Fruit fly (Drosophila melanogaster) whole organism, pupa: ENCODE measurements around the gene Chchd3.

Experiments used
- CG10348 ChIP-seq: fragments of 200-800 bp; sonication (Bioruptor generic); IDR thresholded peaks from 2 replicates; pipeline ENCODE4 v1.3.6; 2022; ENCODE audit warnings: missing biosample characterization, missing genetic modification characterization
- CG12605 ChIP-seq: fragments of 200-800 bp; sonication (Bioruptor generic); IDR thresholded peaks from 2 replicates; pipeline ENCODE4 v1.3.6; 2022; ENCODE audit warnings: missing biosample characterization, missing genetic modification characterization
- CG13204 ChIP-seq: fragments of 200-800 bp; sonication (Bioruptor generic); optimal IDR thresholded peaks from 2 replicates; lab custom pipeline; 2018; ENCODE audit warnings: missing biosample characterization, mild to moderate bottlenecking, missing genetic modification characterization, moderate library complexity
- CG14655 ChIP-seq: fragments of 200-800 bp; sonication (Bioruptor generic); optimal IDR thresholded peaks from 3 replicates; lab custom pipeline; 2017; ENCODE audit warnings: mild to moderate bottlenecking, missing biosample characterization, missing genetic modification reagents, missing genetic modification characterization
- CG15710 ChIP-seq: fragments of 200-800 bp; sonication (Bioruptor generic); optimal IDR thresholded peaks from 2 replicates; lab custom pipeline; 2018; ENCODE audit warnings: missing biosample characterization, mild to moderate bottlenecking, missing genetic modification characterization, moderate library complexity
- CG17806 ChIP-seq: fragments of 200-800 bp; sonication (Bioruptor generic); optimal IDR thresholded peaks from 2 replicates; lab custom pipeline; 2018; ENCODE audit warnings: missing biosample characterization, mild to moderate bottlenecking, missing genetic modification characterization, moderate library complexity
- CG32121 ChIP-seq: fragments of 200-800 bp; sonication (Bioruptor generic); IDR thresholded peaks from 2 replicates; pipeline ENCODE4 v1.3.6; 2022; ENCODE audit warnings: missing biosample characterization, missing genetic modification characterization
- CG34367 ChIP-seq: fragments of 200-800 bp; sonication (Bioruptor generic); optimal IDR thresholded peaks from 2 replicates; lab custom pipeline; 2018; ENCODE audit warnings: missing biosample characterization, mild to moderate bottlenecking, missing genetic modification characterization
- CG4496 ChIP-seq: fragments of 200-800 bp; sonication (Bioruptor generic); IDR thresholded peaks from 3 replicates; pipeline ENCODE4 v1.3.6; 2022; ENCODE audit warnings: missing biosample characterization, missing genetic modification characterization
- CG8159 ChIP-seq: fragments of 200-800 bp; sonication (Bioruptor generic); optimal IDR thresholded peaks from 3 replicates; lab custom pipeline; 2018; ENCODE audit warnings: missing biosample characterization, mild to moderate bottlenecking, missing genetic modification characterization, moderate library complexity
- CG8301 ChIP-seq: fragments of 200-800 bp; sonication (Bioruptor generic); optimal IDR thresholded peaks from 2 replicates; lab custom pipeline; 2018; ENCODE audit warnings: missing biosample characterization, mild to moderate bottlenecking, missing genetic modification characterization
- CG9948 ChIP-seq: fragments of 200-800 bp; sonication (Bioruptor generic); optimal IDR thresholded peaks from 2 replicates; lab custom pipeline; 2018; ENCODE audit warnings: missing biosample characterization, mild to moderate bottlenecking, missing genetic modification characterization, moderate library complexity
- D1 ChIP-seq: fragments of 200-800 bp; sonication (Bioruptor generic); optimal IDR thresholded peaks from 2 replicates; lab custom pipeline; 2018; ENCODE audit warnings: missing biosample characterization, mild to moderate bottlenecking, missing genetic modification characterization, moderate library complexity
- EcR ChIP-seq: fragments of 200-800 bp; sonication (Bioruptor generic); optimal IDR thresholded peaks from 3 replicates; lab custom pipeline; 2019; ENCODE audit warnings: missing biosample characterization, missing genetic modification characterization, mild to moderate bottlenecking, moderate library complexity, missing genetic modification reagents
- Ets98B ChIP-seq: fragments of 200-800 bp; sonication (Bioruptor generic); IDR thresholded peaks from 2 replicates; pipeline ENCODE4 v1.3.6; 2022; ENCODE audit warnings: missing biosample characterization, missing genetic modification characterization
- Pif1A ChIP-seq: fragments of 200-800 bp; sonication (Bioruptor generic); optimal IDR thresholded peaks from 3 replicates; lab custom pipeline; 2016; ENCODE audit warnings: missing biosample characterization, missing genetic modification characterization
- Pif1B ChIP-seq: fragments of 200-800 bp; sonication (Bioruptor generic); optimal IDR thresholded peaks from 3 replicates; lab custom pipeline; 2016; ENCODE audit warnings: missing biosample characterization, missing genetic modification characterization
- Snoo ChIP-seq: fragments of 200-800 bp; sonication (Bioruptor generic); optimal IDR thresholded peaks from 3 replicates; lab custom pipeline; 2017; ENCODE audit warnings: missing biosample characterization, mild to moderate bottlenecking, missing genetic modification characterization, inconsistent platforms
- fd96Ca ChIP-seq: fragments of 200-800 bp; sonication (Bioruptor generic); IDR thresholded peaks from 3 replicates; pipeline ENCODE4 v1.3.6; 2022; ENCODE audit warnings: missing biosample characterization, missing genetic modification characterization
- gl ChIP-seq: fragments of 200-800 bp; sonication (Bioruptor generic); optimal IDR thresholded peaks from 2 replicates; lab custom pipeline; 2018; ENCODE audit warnings: missing biosample characterization, mild to moderate bottlenecking, missing genetic modification characterization
- rn ChIP-seq: fragments of 200-800 bp; sonication (Bioruptor generic); IDR thresholded peaks from 2 replicates; pipeline ENCODE4 v1.3.6; 2022; ENCODE audit warnings: missing biosample characterization, missing genetic modification characterization

Gene Chchd3

DNA sequence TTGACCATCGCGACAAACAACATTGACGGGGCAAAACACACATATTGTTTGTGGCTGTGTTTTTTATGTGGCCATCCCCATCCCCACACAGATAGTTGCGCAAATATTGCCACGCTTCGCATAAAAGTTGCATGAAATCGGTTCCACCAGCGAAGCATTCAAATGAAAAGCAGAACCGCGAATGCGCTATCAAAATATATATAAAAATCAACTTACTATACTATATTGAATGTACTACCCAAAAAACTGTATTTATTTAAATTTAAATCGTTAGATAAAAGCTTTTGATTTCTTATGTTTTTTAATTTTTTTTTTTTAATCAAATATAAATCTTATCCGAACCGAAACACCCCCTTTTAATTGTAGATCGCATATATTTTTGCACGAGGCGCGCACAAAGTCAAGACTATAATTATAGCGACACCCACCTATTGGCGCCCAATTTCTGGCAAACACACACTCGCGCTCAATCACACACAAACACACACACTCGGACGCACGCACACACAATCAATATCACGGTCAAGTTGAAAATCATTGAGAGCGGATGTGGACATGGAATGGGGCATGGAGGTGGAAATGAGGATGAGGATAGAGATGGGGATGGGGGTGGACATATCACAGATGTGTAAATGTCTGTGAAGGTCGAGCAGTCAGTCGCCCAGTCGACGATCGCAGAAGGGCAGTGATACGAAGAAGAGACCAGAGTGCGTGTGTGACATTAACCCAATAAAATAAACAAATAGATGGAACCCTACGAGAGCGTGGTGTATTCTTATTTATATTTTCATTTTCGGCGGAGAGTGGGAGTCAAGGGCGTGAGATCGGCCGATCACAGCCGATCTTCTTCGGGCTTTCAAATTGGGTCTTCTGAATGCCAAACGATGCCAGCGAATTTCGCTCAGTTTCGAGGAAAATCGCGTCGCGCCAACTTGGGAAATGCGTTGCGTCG lies 15.0 kb downstream of the Chchd3 start, which contains the start of gene CanA1:
Gene CanA1 (plus strand): TSS at position 902 of the 952 bp plus-strand sequence.
- TF ChIP-seq fd96Ca (GFP tag; lab: Robert Waterston, UW) (0 out of 3 replicates have a peak, but pooled peaks have one; percentile 18), rn (GFP tag; lab: Robert Waterston, UW) (no peak)

- TF ChIP-seq CG32121 (no peak), Pif1B (GFP tag; lab: Kevin White, UChicago) (no peak), CG8159 (tag; lab: Kevin White, UChicago) (no peak), CG10348 (GFP tag; lab: Robert Waterston, UW) (no peak), CG13204 (GFP tag; lab: Kevin White, UChicago) (no peak)
These were observed 18.7 kb downstream of the Chchd3 start, which contains the start of gene CG33773 for dm6 chr3R:31035046-31035445. CG33773 (plus strand) TSS chr3R:31035346.

DNA sequence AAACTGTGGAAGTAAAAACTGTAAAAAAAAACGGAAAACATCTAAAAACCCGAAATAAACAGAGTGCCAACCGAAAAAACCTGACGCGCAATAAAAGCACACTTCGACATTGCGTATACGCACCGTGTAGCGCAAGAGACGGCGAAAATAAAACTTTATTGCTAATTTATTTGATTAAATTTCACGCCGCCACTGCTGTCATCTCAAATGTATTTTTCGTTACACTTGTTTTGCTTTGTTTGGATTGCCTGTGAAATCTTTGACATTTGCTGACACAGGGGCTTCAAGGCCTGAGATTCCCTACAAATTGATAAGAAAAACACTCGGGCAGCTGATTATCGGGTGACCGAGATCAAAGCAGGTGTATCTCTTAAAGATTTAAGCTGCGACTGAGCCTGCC lies 33.0 kb downstream of the Chchd3 start:
- TF ChIP-seq CG9948 (no peak), Pif1B (GFP tag; lab: Kevin White, UChicago) (no peak), Snoo (tag; lab: Kevin White, UChicago) (no peak), rn (GFP tag; lab: Robert Waterston, UW) (no peak), gl (tag; lab: Kevin White, UChicago) (no peak), CG8159 (tag; lab: Kevin White, UChicago) (no peak), CG14655 (GFP tag; lab: Kevin White, UChicago) (no peak), Ets98B (no peak), CG8301 (no peak), D1 (tag; lab: Kevin White, UChicago) (no peak), CG34367 (tag; lab: Kevin White, UChicago) (no peak), CG17806 (tag; lab: Kevin White, UChicago) (no peak), CG32121 (no peak), CG10348 (GFP tag; lab: Robert Waterston, UW) (no peak), CG13204 (GFP tag; lab: Kevin White, UChicago) (no peak), EcR (GFP tag; lab: Kevin White, UChicago) (no peak), Pif1A (no peak), CG12605 (GFP tag; lab: Robert Waterston, UW) (no peak)

- TF ChIP-seq rn (GFP tag; lab: Robert Waterston, UW) (no peak), CG8301 (no peak), CG4496 (GFP tag; lab: Robert Waterston, UW) (no peak; the same call in 2 of the 3 replicates), CG17806 (tag; lab: Kevin White, UChicago) (no peak), CG14655 (GFP tag; lab: Kevin White, UChicago) (no peak), EcR (GFP tag; lab: Kevin White, UChicago) (no peak), CG32121 (no peak), Pif1B (GFP tag; lab: Kevin White, UChicago) (no peak), CG34367 (tag; lab: Kevin White, UChicago) (no peak), fd96Ca (GFP tag; lab: Robert Waterston, UW) (no peak), CG9948 (no peak), CG15710 (no peak), Pif1A (no peak), gl (tag; lab: Kevin White, UChicago) (no peak), CG10348 (GFP tag; lab: Robert Waterston, UW) (no peak), CG13204 (GFP tag; lab: Kevin White, UChicago) (no peak), D1 (tag; lab: Kevin White, UChicago) (no peak)
These were observed 34.1 kb downstream of the Chchd3 start for dm6 chr3R:31019662-31020061.

DNA sequence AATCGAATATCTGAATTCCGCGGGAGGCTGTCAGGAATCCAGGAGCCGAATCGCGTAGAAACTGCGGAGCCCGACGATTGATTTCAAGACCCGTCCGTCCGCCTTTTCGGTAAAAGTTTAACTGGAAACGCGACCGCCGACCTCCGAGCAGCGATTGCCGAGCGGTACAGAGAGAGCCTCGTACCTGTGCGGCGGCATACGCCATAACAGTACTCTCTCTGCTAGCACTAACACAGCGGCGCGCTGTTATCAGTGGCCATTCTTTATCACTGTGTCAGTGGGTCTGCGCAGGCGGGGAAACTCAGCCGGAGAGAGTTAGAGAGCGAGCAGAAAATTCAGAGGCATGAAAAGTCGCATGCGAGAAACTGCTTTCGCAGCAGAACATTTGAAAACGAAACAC lies 37.0 kb downstream of the Chchd3 start, which contains the start of gene 5-HT7:
Gene 5-HT7 (minus strand): TSS at position 161 of the 400 bp plus-strand sequence.
- TF ChIP-seq CG15710 (no peak), CG8159 (tag; lab: Kevin White, UChicago) (no peak), gl (tag; lab: Kevin White, UChicago) (no peak), CG13204 (GFP tag; lab: Kevin White, UChicago) (peak; percentile 63)

- no peak for TF ChIP-seq Pif1B (GFP tag; lab: Kevin White, UChicago)
- no peak for TF ChIP-seq CG15710
- TF ChIP-seq CG12605 (GFP tag; lab: Robert Waterston, UW), result no peak
- TF ChIP-seq D1 (tag; lab: Kevin White, UChicago), result no peak
- TF ChIP-seq rn (GFP tag; lab: Robert Waterston, UW), result no peak
- no peak for TF ChIP-seq CG8301
- TF ChIP-seq CG4496 (GFP tag; lab: Robert Waterston, UW), result no peak
- TF ChIP-seq CG32121, result no peak
- no peak for TF ChIP-seq gl (tag; lab: Kevin White, UChicago)
- TF ChIP-seq CG34367 (tag; lab: Kevin White, UChicago), result no peak
- no peak for TF ChIP-seq CG14655 (GFP tag; lab: Kevin White, UChicago)
- TF ChIP-seq fd96Ca (GFP tag; lab: Robert Waterston, UW), result no peak
- TF ChIP-seq CG9948, result no peak
- TF ChIP-seq CG13204 (GFP tag; lab: Kevin White, UChicago), result no peak
- TF ChIP-seq, all 21 proteins: peak for 0
These were observed 43.6 kb downstream of the Chchd3 start for dm6 chr3R:31010086-31010485.
